Fruit fly (Drosophila melanogaster) whole organism, embryonic: ENCODE results near the gene kibra.

Source experiments
- CG10543 ChIP-seq: fragments of 200-800 bp; sonication (Bioruptor generic); optimal IDR thresholded peaks from 3 replicates; lab custom pipeline; 2017; ENCODE audit warnings: missing biosample characterization, mild to moderate bottlenecking, missing genetic modification characterization, moderate library complexity
- CG11696 ChIP-seq: fragments of 200-800 bp; sonication (Bioruptor generic); IDR thresholded peaks from 2 replicates; pipeline ENCODE4 v1.3.6; 2022; ENCODE audit warnings: missing biosample characterization, missing genetic modification characterization
- CG16779 ChIP-seq: fragments of 200-800 bp; sonication (Bioruptor generic); IDR thresholded peaks from 2 replicates; pipeline ENCODE4 v1.3.6; 2022; ENCODE audit warnings: missing biosample characterization, missing genetic modification characterization
- CG17361 ChIP-seq: fragments of 200-800 bp; sonication (Bioruptor generic); IDR thresholded peaks from 3 replicates; pipeline ENCODE4 v1.3.6; 2022; ENCODE audit warnings: missing biosample characterization, missing genetic modification characterization
- CG17568 ChIP-seq: fragments of 200-800 bp; sonication (Bioruptor generic); optimal IDR thresholded peaks from 2 replicates; lab custom pipeline; 2018; ENCODE audit warnings: missing biosample characterization, mild to moderate bottlenecking, missing genetic modification characterization, moderate library complexity
- CG18011 ChIP-seq: fragments of 200-800 bp; sonication (Bioruptor generic); optimal IDR thresholded peaks from 2 replicates; lab custom pipeline; 2017; ENCODE audit warnings: missing biosample characterization, missing genetic modification characterization, mild to moderate bottlenecking, moderate library complexity, missing genotype
- CG18764 ChIP-seq: fragments of 200-800 bp; sonication (Bioruptor generic); optimal IDR thresholded peaks from 3 replicates; lab custom pipeline; 2016; ENCODE audit warnings: missing biosample characterization, missing genetic modification characterization
- CG31224 ChIP-seq: fragments of 200-800 bp; sonication (Bioruptor generic); IDR thresholded peaks from 2 replicates; pipeline ENCODE4 v1.3.6; 2022; ENCODE audit warnings: missing biosample characterization, missing genetic modification characterization
- CG32772 ChIP-seq: fragments of 200-800 bp; sonication (Bioruptor generic); IDR thresholded peaks from 2 replicates; pipeline ENCODE4 v1.3.6; 2022; ENCODE audit warnings: missing biosample characterization, missing genetic modification characterization
- CG34422 ChIP-seq: fragments of 200-800 bp; sonication (Bioruptor generic); IDR thresholded peaks from 3 replicates; pipeline ENCODE4 v1.3.6; 2022; ENCODE audit warnings: missing biosample characterization, missing genetic modification characterization
- CG3847 ChIP-seq: fragments of 200-800 bp; sonication (Bioruptor generic); IDR thresholded peaks from 2 replicates; pipeline ENCODE4 v1.3.6; 2022; ENCODE audit warnings: missing biosample characterization, missing genetic modification characterization
- CG4404 ChIP-seq: fragments of 200-800 bp; sonication (Bioruptor generic); IDR thresholded peaks from 2 replicates; pipeline ENCODE4 v1.3.6; 2022; ENCODE audit warnings: missing biosample characterization, missing genetic modification characterization
- CG7745 ChIP-seq: fragments of 200-800 bp; sonication (Bioruptor generic); optimal IDR thresholded peaks from 2 replicates; lab custom pipeline; 2018; ENCODE audit warnings: missing biosample characterization, mild to moderate bottlenecking, missing genetic modification characterization, moderate library complexity
- CG8089 ChIP-seq: fragments of 200-800 bp; sonication (Bioruptor generic); optimal IDR thresholded peaks from 3 replicates; lab custom pipeline; 2016; ENCODE audit warnings: missing biosample characterization, missing genetic modification characterization
- CG9876 ChIP-seq: fragments of 200-800 bp; sonication (Bioruptor generic); optimal IDR thresholded peaks from 2 replicates; lab custom pipeline; 2016; ENCODE audit warnings: missing biosample characterization, missing genetic modification characterization
- Dbx ChIP-seq: fragments of 200-800 bp; sonication (Bioruptor generic); IDR thresholded peaks from 3 replicates; pipeline ENCODE4 v1.3.6; 2022; ENCODE audit warnings: missing biosample characterization, missing genetic modification characterization
- Drgx ChIP-seq: fragments of 200-800 bp; sonication (Bioruptor generic); IDR thresholded peaks from 2 replicates; pipeline ENCODE4 v1.3.6; 2022; ENCODE audit warnings: missing biosample characterization, missing genetic modification characterization
- E2f2 ChIP-seq: fragments of 200-800 bp; sonication (Bioruptor generic); IDR thresholded peaks from 2 replicates; pipeline ENCODE4 v1.3.6; 2022; ENCODE audit warnings: missing biosample characterization, missing genetic modification characterization
- Hsf ChIP-seq: fragments of 200-800 bp; sonication (Bioruptor generic); optimal IDR thresholded peaks from 3 replicates; lab custom pipeline; 2016; ENCODE audit warnings: missing biosample characterization, missing genetic modification characterization
- Max ChIP-seq: fragments of 200-800 bp; sonication (Bioruptor generic); optimal IDR thresholded peaks from 2 replicates; lab custom pipeline; 2016; ENCODE audit warnings: missing biosample characterization, mild to moderate bottlenecking, missing genetic modification characterization
- Opbp ChIP-seq: fragments of 200-800 bp; sonication (Bioruptor generic); IDR thresholded peaks from 3 replicates; pipeline ENCODE4 v1.3.6; 2022; ENCODE audit warnings: missing biosample characterization, missing genetic modification characterization; ENCODE audit not compliant: partially characterized antibody
- Ravus ChIP-seq: fragments of 200-800 bp; sonication (Bioruptor generic); IDR thresholded peaks from 2 replicates; pipeline ENCODE4 v1.3.6; 2022; ENCODE audit warnings: missing biosample characterization, missing genetic modification characterization
- Spps ChIP-seq: fragments of 200-800 bp; sonication (Bioruptor generic); optimal IDR thresholded peaks from 2 replicates; lab custom pipeline; 2018; ENCODE audit warnings: missing biosample characterization, mild to moderate bottlenecking, missing genetic modification characterization
- TFAM ChIP-seq: fragments of 200-800 bp; sonication (Bioruptor generic); optimal IDR thresholded peaks from 2 replicates; lab custom pipeline; 2017; ENCODE audit warnings: missing biosample characterization, missing genetic modification characterization, inconsistent platforms
- Xbp1 ChIP-seq: fragments of 200-800 bp; sonication (Bioruptor generic); optimal IDR thresholded peaks from 3 replicates; lab custom pipeline; 2016; ENCODE audit warnings: missing biosample characterization, mild to moderate bottlenecking, missing genetic modification characterization
- Xrp1 ChIP-seq: fragments of 200-800 bp; sonication (Bioruptor generic); IDR thresholded peaks from 2 replicates; pipeline ENCODE4 v1.3.6; 2022; ENCODE audit warnings: missing biosample characterization, missing genetic modification characterization
- amos ChIP-seq: fragments of 200-800 bp; sonication (Bioruptor generic); IDR thresholded peaks from 2 replicates; pipeline ENCODE4 v1.3.6; 2022; ENCODE audit warnings: missing biosample characterization, missing genetic modification characterization; ENCODE audit not compliant: partially characterized antibody
- ase ChIP-seq: fragments of 200-800 bp; sonication (Bioruptor generic); IDR thresholded peaks from 3 replicates; pipeline ENCODE4 v1.3.6; 2022; ENCODE audit warnings: missing biosample characterization, missing genetic modification characterization
- bigmax ChIP-seq: fragments of 200-800 bp; sonication (Bioruptor generic); optimal IDR thresholded peaks from 2 replicates; lab custom pipeline; 2018; ENCODE audit warnings: missing biosample characterization, mild to moderate bottlenecking, missing genetic modification characterization
- bowl ChIP-seq: fragments of 200-800 bp; sonication (Bioruptor generic); IDR thresholded peaks from 2 replicates; pipeline ENCODE4 v1.3.6; 2022; ENCODE audit warnings: missing biosample characterization, missing genetic modification characterization
- chm ChIP-seq: fragments of 200-800 bp; sonication (Bioruptor generic); IDR thresholded peaks from 2 replicates; pipeline ENCODE4 v1.3.6; 2022; ENCODE audit warnings: missing biosample characterization, missing genetic modification characterization
- corto ChIP-seq: fragments of 200-800 bp; sonication (Bioruptor generic); optimal IDR thresholded peaks from 2 replicates; lab custom pipeline; 2016; ENCODE audit warnings: missing biosample characterization, mild to moderate bottlenecking, missing genetic modification characterization, moderate library complexity
- crol ChIP-seq: fragments of 200-800 bp; sonication (Bioruptor generic); IDR thresholded peaks from 2 replicates; pipeline ENCODE4 v1.3.6; 2022; ENCODE audit warnings: missing biosample characterization, missing genetic modification characterization
- dm ChIP-seq: fragments of 200-800 bp; sonication (Bioruptor generic); optimal IDR thresholded peaks from 3 replicates; lab custom pipeline; 2016; ENCODE audit warnings: missing biosample characterization, missing genetic modification characterization
- dysf ChIP-seq: fragments of 200-800 bp; sonication (Bioruptor generic); IDR thresholded peaks from 3 replicates; pipeline ENCODE4 v1.3.6; 2022; ENCODE audit warnings: missing biosample characterization, missing genetic modification characterization
- eve ChIP-seq, 2 experiments: fragments of >200 bp; optimal IDR thresholded peaks; 2 replicates each; lab custom pipeline; 2017; ENCODE audit warnings: missing biosample characterization in 2 of 2, missing genetic modification characterization in 2 of 2
- grn ChIP-seq: fragments of 200-800 bp; sonication (Bioruptor generic); optimal IDR thresholded peaks from 3 replicates; lab custom pipeline; 2017; ENCODE audit warnings: missing biosample characterization, missing genetic modification characterization
- mld ChIP-seq: fragments of 200-800 bp; sonication (Bioruptor generic); IDR thresholded peaks from 3 replicates; pipeline ENCODE4 v1.3.6; 2022; ENCODE audit warnings: missing biosample characterization, missing genetic modification characterization; ENCODE audit not compliant: partially characterized antibody
- nom ChIP-seq: fragments of 200-800 bp; sonication (Bioruptor generic); optimal IDR thresholded peaks from 2 replicates; lab custom pipeline; 2017; ENCODE audit warnings: missing biosample characterization, missing genetic modification characterization, mild to moderate bottlenecking, moderate library complexity, missing genetic modification reagents
- peb ChIP-seq: fragments of 200-800 bp; sonication (Bioruptor generic); IDR thresholded peaks from 2 replicates; pipeline ENCODE4 v1.3.6; 2022; ENCODE audit warnings: missing biosample characterization, missing genetic modification characterization
- phol ChIP-seq: fragments of 200-800 bp; sonication (Bioruptor generic); optimal IDR thresholded peaks from 3 replicates; lab custom pipeline; 2018; ENCODE audit warnings: missing biosample characterization, mild to moderate bottlenecking, missing genetic modification characterization, moderate library complexity
- psq ChIP-seq: fragments of 200-800 bp; sonication (Bioruptor generic); optimal IDR thresholded peaks from 2 replicates; lab custom pipeline; 2017; ENCODE audit warnings: missing biosample characterization, missing genetic modification characterization
- row ChIP-seq: fragments of 200-800 bp; sonication (Bioruptor generic); IDR thresholded peaks from 3 replicates; pipeline ENCODE4 v1.3.6; 2022; ENCODE audit warnings: missing biosample characterization, missing genetic modification characterization
- scrt ChIP-seq: fragments of 200-800 bp; sonication (Bioruptor generic); optimal IDR thresholded peaks from 2 replicates; lab custom pipeline; 2018; ENCODE audit warnings: missing biosample characterization, mild to moderate bottlenecking, missing genetic modification characterization, moderate library complexity
- sd ChIP-seq: fragments of 200-800 bp; sonication (Bioruptor generic); optimal IDR thresholded peaks from 3 replicates; lab custom pipeline; 2018; ENCODE audit warnings: missing biosample characterization, mild to moderate bottlenecking, missing genetic modification characterization, moderate library complexity
- slbo ChIP-seq: fragments of 200-800 bp; sonication (Bioruptor generic); IDR thresholded peaks from 2 replicates; pipeline ENCODE4 v1.3.6; 2022; ENCODE audit warnings: missing biosample characterization, missing genetic modification characterization
- zfh1 ChIP-seq: fragments of 200-800 bp; sonication (Bioruptor generic); IDR thresholded peaks from 3 replicates; pipeline ENCODE4 v1.3.6; 2022; ENCODE audit warnings: missing biosample characterization, missing genetic modification characterization

The kibra gene

dm6 chr3R:14654231-14654975 is 69.7 kb downstream of the kibra start (continued):
- TF ChIP-seq CG17361 (GFP tag; lab: Robert Waterston, UW) (no peak), slbo (no peak), CG18011 (GFP tag; lab: Kevin White, UChicago) (no peak), Dbx (GFP tag; lab: Robert Waterston, UW) (peak; percentile 57; the same call in 2 of the 3 replicates), CG4404 (GFP tag; lab: Robert Waterston, UW) (no peak), Xrp1 (GFP tag; lab: Robert Waterston, UW) (no peak), Max (no peak), bigmax (GFP tag; lab: Kevin White, UChicago) (no peak), mld (GFP tag; lab: Robert Waterston, UW) (0 out of 3 replicates have a peak, but pooled peaks have one; percentile 9), CG31224 (GFP tag; lab: Robert Waterston, UW) (peak; percentile 38; the same call in 1 of the 2 replicates), CG18764 (GFP tag; lab: Kevin White, UChicago) (no peak), Drgx (GFP tag; lab: Robert Waterston, UW) (no peak), CG17568 (GFP tag; lab: Kevin White, UChicago) (no peak), bowl (GFP tag; lab: Robert Waterston, UW) (no peak), zfh1 (GFP tag; lab: Robert Waterston, UW) (no peak), TFAM (GFP tag; lab: Kevin White, UChicago) (no peak), scrt (no peak), psq (peak; percentile 86), peb (GFP tag; lab: Robert Waterston, UW) (no peak), CG10543 (GFP tag; lab: Kevin White, UChicago) (no peak)

DNA sequence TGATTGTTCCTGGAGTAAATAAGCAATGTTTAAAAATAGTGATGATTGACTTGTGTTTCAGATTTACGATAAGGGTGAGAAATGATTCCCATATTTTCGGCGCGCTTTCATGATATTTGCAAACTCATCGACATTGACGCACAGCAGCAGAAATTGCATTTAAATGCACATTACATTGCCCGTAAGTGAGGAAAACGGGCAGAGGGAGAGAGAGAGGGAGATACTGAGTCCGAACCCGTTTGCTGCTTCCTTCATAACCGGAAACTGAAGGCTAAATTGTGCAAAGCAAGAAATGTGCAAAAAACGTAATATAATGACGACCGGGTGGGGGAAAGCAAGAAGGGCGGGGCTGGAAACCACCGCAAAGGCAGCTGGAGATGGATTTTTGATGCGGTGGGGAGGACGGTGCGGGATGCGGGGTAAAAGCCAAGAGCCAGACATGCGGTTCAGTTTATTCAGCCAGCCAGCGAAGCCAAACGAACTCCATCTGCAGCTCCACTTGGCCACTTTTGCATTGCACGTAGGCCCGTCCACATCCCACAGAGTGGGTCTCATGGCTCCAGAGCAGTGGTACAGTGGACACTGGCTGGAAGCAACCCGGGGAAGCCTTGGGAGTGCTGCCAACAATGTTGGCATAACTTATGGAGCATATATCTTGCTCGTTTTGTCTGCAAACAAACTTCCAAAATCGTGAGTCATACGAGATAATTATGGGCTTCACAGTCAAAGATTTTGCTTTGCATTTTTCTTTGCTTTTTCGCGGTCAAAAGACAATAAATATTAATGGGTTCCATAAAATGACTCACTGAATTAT is 70.8 kb downstream of the kibra start:
- no peak for TF ChIP-seq amos (GFP tag; lab: Robert Waterston, UW)
- TF ChIP-seq CG7745 (tag; lab: Kevin White, UChicago), result no peak
- 0 out of 2 replicates have a peak, but pooled peaks have one; percentile 17 for TF ChIP-seq CG11696 (GFP tag; lab: Robert Waterston, UW)
- TF ChIP-seq Hsf (GFP tag; lab: Kevin White, UChicago), result no peak
- peak; percentile 20 for TF ChIP-seq grn (GFP tag; lab: Kevin White, UChicago)
- 0 out of 3 replicates have a peak, but pooled peaks have one; percentile 38 for TF ChIP-seq dysf (GFP tag; lab: Robert Waterston, UW)
- TF ChIP-seq nom (GFP tag; lab: Kevin White, UChicago), result peak; percentile 41
- 0 out of 2 replicates have a peak, but pooled peaks have one; percentile 47 for TF ChIP-seq crol
- TF ChIP-seq CG3847 (GFP tag; lab: Robert Waterston, UW), result no peak
- no peak for TF ChIP-seq Opbp (GFP tag; lab: Robert Waterston, UW)
- TF ChIP-seq chm (GFP tag; lab: Robert Waterston, UW), result 0 out of 2 replicates have a peak, but pooled peaks have one; percentile 24
- TF ChIP-seq ase (GFP tag; lab: Robert Waterston, UW), result 0 out of 3 replicates have a peak, but pooled peaks have one; percentile 11
- TF ChIP-seq CG31224 (GFP tag; lab: Robert Waterston, UW), result no peak
- TF ChIP-seq phol, result no peak
- 0 out of 3 replicates have a peak, but pooled peaks have one; percentile 25 for TF ChIP-seq CG34422 (GFP tag; lab: Robert Waterston, UW)
- no peak for TF ChIP-seq CG32772 (GFP tag; lab: Robert Waterston, UW)
- no peak for TF ChIP-seq dm
- TF ChIP-seq sd, result no peak
- no peak for TF ChIP-seq corto (GFP tag; lab: Kevin White, UChicago)
- TF ChIP-seq CG8089 (GFP tag; lab: Kevin White, UChicago), result no peak
- TF ChIP-seq Xbp1 (GFP tag; lab: Kevin White, UChicago), result no peak
- TF ChIP-seq row (GFP tag; lab: Robert Waterston, UW), result no peak
- no peak for TF ChIP-seq CG9876 (GFP tag; lab: Kevin White, UChicago)
- TF ChIP-seq Ravus (GFP tag; lab: Robert Waterston, UW), result no peak
- TF ChIP-seq CG16779 (GFP tag; lab: Robert Waterston, UW), result 0 out of 2 replicates have a peak, but pooled peaks have one; percentile 51
- no peak for TF ChIP-seq eve (GFP tag; optimal IDR thresholded peaks at IDR 0.05; lab: Kevin White, UChicago)
- TF ChIP-seq E2f2 (GFP tag; lab: Robert Waterston, UW), result 0 out of 2 replicates have a peak, but pooled peaks have one; percentile 10
- TF ChIP-seq Spps (tag; lab: Kevin White, UChicago), result no peak
